Fruit fly (Drosophila melanogaster): ENCODE data around the gene GATAd.

GATAd gene

dm6 chr2L:10353871-10354270, 20.3 kb downstream of the GATAd start, which contains the start of gene CG34367 (continued):
- TF ChIP-seq Trl (optimal IDR thresholded peaks at IDR 0.05), result peak; percentile 45 to 50
- TF ChIP-seq Trl (GFP tag; optimal IDR thresholded peaks at IDR 0.05), result no peak
- no peak for TF ChIP-seq row (GFP tag; IDR thresholded peaks at IDR 0.05)
- no peak for TF ChIP-seq CoRest (tag; optimal IDR thresholded peaks at IDR 0.05)
- TF ChIP-seq CG7928 (GFP tag; optimal IDR thresholded peaks at IDR 0.05), result no peak

dm6 chr2L:10356508-10356907, 23.0 kb downstream of the GATAd start, which contains the start of the genes CtsL4 and ClpP:
Gene CtsL4 (minus strand): TSS chr2L:10356597.
Gene ClpP (plus strand): TSS chr2L:10356795.
- TF ChIP-seq CG14860 (GFP tag; IDR thresholded peaks at IDR 0.05; ENCODE audit: partially characterized antibody) (no peak), CG1832 (GFP tag; optimal IDR thresholded peaks at IDR 0.05) (no peak), gro (GFP tag; optimal IDR thresholded peaks at IDR 0.05) (no peak), fd102C (GFP tag; optimal IDR thresholded peaks at IDR 0.05) (no peak), wor (GFP tag; IDR thresholded peaks at IDR 0.05) (no peak), ewg (GFP tag; optimal IDR thresholded peaks at IDR 0.05) (no peak), eyg (GFP tag; optimal IDR thresholded peaks at IDR 0.05) (no peak), run (tag; optimal IDR thresholded peaks at IDR 0.05) (no peak), CG31441 (GFP tag; IDR thresholded peaks at IDR 0.05) (no peak), CG7556 (GFP tag; optimal IDR thresholded peaks at IDR 0.05) (no peak), abd-A (tag; optimal IDR thresholded peaks at IDR 0.05) (no peak), CG1529 (GFP tag; optimal IDR thresholded peaks at IDR 0.05) (no peak), dan (GFP tag; IDR thresholded peaks at IDR 0.05) (no peak), CG12744 (GFP tag; optimal IDR thresholded peaks at IDR 0.05) (no peak), Poxn (GFP tag; IDR thresholded peaks at IDR 0.05) (no peak), CG3838 (GFP tag; optimal IDR thresholded peaks at IDR 0.05) (no peak), B-H2 (GFP tag; optimal IDR thresholded peaks at IDR 0.05) (peak; percentile 55), CG11723 (GFP tag; optimal IDR thresholded peaks at IDR 0.05) (peak; percentile 99), CG4360 (GFP tag; IDR thresholded peaks at IDR 0.05) (no peak), CG32772 (GFP tag; IDR thresholded peaks at IDR 0.05) (no peak), Oaz (GFP tag; IDR thresholded peaks at IDR 0.05) (no peak; the same call in 1 of the 2 replicates), CG7928 (GFP tag; optimal IDR thresholded peaks at IDR 0.05) (no peak), Awh (GFP tag; IDR thresholded peaks at IDR 0.05) (no peak), Max (GFP tag; optimal IDR thresholded peaks at IDR 0.05) (peak; percentile 20), Dip3 (GFP tag; optimal IDR thresholded peaks at IDR 0.05) (peak; percentile 50), hkb (optimal IDR thresholded peaks at IDR 0.05) (no peak), hkb (GFP tag; IDR thresholded peaks at IDR 0.05) (0 out of 2 replicates have a peak, but pooled peaks have one; percentile 34), mld (GFP tag; IDR thresholded peaks at IDR 0.05; ENCODE audit: partially characterized antibody) (no peak), sim (GFP tag; IDR thresholded peaks at IDR 0.05) (no peak), Atf3 (GFP tag; optimal IDR thresholded peaks at IDR 0.05) (no peak), CG11093 (GFP tag; IDR thresholded peaks at IDR 0.05) (no peak), Hsf (GFP tag; optimal IDR thresholded peaks at IDR 0.05) (peak; percentile 59), tll (GFP tag; optimal IDR thresholded peaks at IDR 0.05) (no peak), Dbx (GFP tag; IDR thresholded peaks at IDR 0.05) (no peak), CG10267 (tag; optimal IDR thresholded peaks at IDR 0.05) (peak; percentile 32), Gsc (GFP tag; IDR thresholded peaks at IDR 0.05) (no peak), NK7.1 (GFP tag; optimal IDR thresholded peaks at IDR 0.05) (no peak), grn (GFP tag; optimal IDR thresholded peaks at IDR 0.05) (no peak), btn (GFP tag; optimal IDR thresholded peaks at IDR 0.05) (no peak), CG14050 (GFP tag; IDR thresholded peaks at IDR 0.05) (no peak), CG8478 (optimal IDR thresholded peaks at IDR 0.05) (no peak), CG12659 (GFP tag; optimal IDR thresholded peaks at IDR 0.05) (peak; percentile 76), sqz (GFP tag; optimal IDR thresholded peaks at IDR 0.05) (no peak), CG2889 (GFP tag; IDR thresholded peaks at IDR 0.05) (no peak), zfh2 (GFP tag; optimal IDR thresholded peaks at IDR 0.05) (peak; percentile 33), CG9437 (GFP tag; optimal IDR thresholded peaks at IDR 0.05) (peak; percentile 36), B-H1 (GFP tag; IDR thresholded peaks at IDR 0.05) (no peak; the same call in 2 of the 3 replicates), BEAF-32 (GFP tag; optimal IDR thresholded peaks at IDR 0.05) (peak; percentile 31)

All from whole organism, embryonic.